2 fruit fly cellular contexts compared by ENCODE assay signal in genomic region chr3L:23022407-23023027, dm6.
TF ChIP-seq lines count a peak whose summit lies in the region.

No protein-coding gene starts in this region.

- TF ChIP-seq CTCF in whole organism, embryonic (GFP tag; optimal IDR thresholded peaks at IDR 0.05; lab: Kevin White, UChicago), result no peak

TF ChIP-seq in whole organism, embryonic, 481 proteins besides CTCF, POLR2A, EP300 and RAD21:
- TF ChIP-seq D19B (GFP tag; optimal IDR thresholded peaks at IDR 0.05; lab: Kevin White, UChicago) (no peak), HLH4C (GFP tag; IDR thresholded peaks at IDR 0.05; lab: Robert Waterston, UW; ENCODE audit: partially characterized antibody) (peak; percentile 60; the same call in 2 of the 3 replicates), Tbp (GFP tag; optimal IDR thresholded peaks at IDR 0.05; lab: Kevin White, UChicago) (no peak), CG3065 (GFP tag; optimal IDR thresholded peaks at IDR 0.05; lab: Kevin White, UChicago) (peak; percentile 3), nerfin-2 (GFP tag; IDR thresholded peaks at IDR 0.05; lab: Robert Waterston, UW; ENCODE audit: partially characterized antibody) (peak; percentile 61; the same call in 1 of the 2 replicates), CG7963 (GFP tag; IDR thresholded peaks at IDR 0.05; lab: Robert Waterston, UW; ENCODE audit: partially characterized antibody) (0 out of 3 replicates have a peak, but pooled peaks have one; percentile 11), hb (GFP tag; IDR thresholded peaks at IDR 0.05; lab: Robert Waterston, UW; ENCODE audit: partially characterized antibody) (peak; percentile 63; the same call in 1 of the 3 replicates), CG6791 (GFP tag; IDR thresholded peaks at IDR 0.05; lab: Robert Waterston, UW; ENCODE audit: partially characterized antibody) (peak; percentile 66; the same call in 1 of the 3 replicates), pros (GFP tag; optimal IDR thresholded peaks at IDR 0.05; lab: Kevin White, UChicago) (no peak), CG16813 (GFP tag; IDR thresholded peaks at IDR 0.05; lab: Robert Waterston, UW; ENCODE audit: partially characterized antibody) (peak; percentile 67), Dfd (GFP tag; optimal IDR thresholded peaks at IDR 0.05; lab: Kevin White, UChicago) (peak in 1 of 2 experiments; percentile 67), CG14860 (GFP tag; IDR thresholded peaks at IDR 0.05; lab: Robert Waterston, UW; ENCODE audit: partially characterized antibody) (peak; percentile 55; the same call in 1 of the 3 replicates)

TF ChIP-seq in whole organism, wandering third instar larva, 38 proteins besides CTCF, POLR2A, EP300 and RAD21:
- TF ChIP-seq dl (GFP tag; optimal IDR thresholded peaks at IDR 0.05; lab: Kevin White, UChicago; ENCODE audit: insufficient read depth in 1 of 2, partially characterized antibody in 2 of 2) (no peak), Dfd (GFP tag; optimal IDR thresholded peaks at IDR 0.05; lab: Kevin White, UChicago) (peak; percentile 82)
